Worm (Caenorhabditis elegans): ENCODE results near the gene Y44A6D.3.

Y44A6D.3 gene

DNA sequence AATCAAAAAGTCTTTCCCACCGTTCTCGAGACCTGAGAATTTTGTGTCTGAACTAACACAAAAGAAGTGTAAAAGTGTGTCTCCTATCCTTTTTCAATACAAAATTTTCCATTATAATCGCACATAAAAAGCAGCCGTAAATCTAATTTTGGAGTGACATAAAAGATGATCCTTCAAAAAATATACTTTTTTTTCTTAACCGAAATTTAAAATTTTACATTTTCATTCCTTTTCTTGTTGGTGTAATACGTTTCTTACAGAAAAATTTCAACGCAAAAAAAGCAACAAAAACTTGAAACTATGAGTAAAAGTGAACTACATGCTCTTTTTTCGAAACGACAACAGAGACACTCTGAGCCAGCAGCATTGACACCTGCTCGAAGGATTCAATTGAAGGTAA is 14.8 kb upstream of the Y44A6D.3 start, which contains the start of gene Y44A6D.6 (continued):
- TF ChIP-seq hif-1 (tag; optimal IDR thresholded peaks at IDR 0.05) (no peak), unc-130 (GFP tag; optimal IDR thresholded peaks at IDR 0.05) (no peak)

ce11 chrV:20803464-20803863 is 11.2 kb upstream of the Y44A6D.3 start:
- TF ChIP-seq Y105C5A.15 (GFP tag; IDR thresholded peaks at IDR 0.05) (peak; percentile 7; the same call in 1 of the 2 replicates), php-3 (GFP tag; IDR thresholded peaks at IDR 0.05) (0 out of 2 replicates have a peak, but pooled peaks have one; percentile 56), nhr-41 (GFP tag; IDR thresholded peaks at IDR 0.05) (peak; percentile 33; the same call in 1 of the 2 replicates), snpc-4 (tag; optimal IDR thresholded peaks at IDR 0.05) (peak; percentile 64)

- no peak for TF ChIP-seq ceh-82 (tag; optimal IDR thresholded peaks at IDR 0.05)
- TF ChIP-seq unc-62 (GFP tag; optimal IDR thresholded peaks at IDR 0.05 in 1 of 2) = no peak
- no peak for TF ChIP-seq unc-62 (tag; optimal IDR thresholded peaks at IDR 0.05)
- TF ChIP-seq hmg-1.1 (GFP tag; IDR thresholded peaks at IDR 0.05) = no peak
- no peak for TF ChIP-seq hlh-11 (tag; optimal IDR thresholded peaks at IDR 0.05)
- no peak for TF ChIP-seq Y105C5A.15 (GFP tag; IDR thresholded peaks at IDR 0.05)
- TF ChIP-seq lin-15B (tag; optimal IDR thresholded peaks at IDR 0.05) = no peak
- no peak for TF ChIP-seq tra-1 (GFP tag; IDR thresholded peaks at IDR 0.05)
- TF ChIP-seq nhr-41 (GFP tag; IDR thresholded peaks at IDR 0.05) = no peak
- TF ChIP-seq D1046.2 (GFP tag; IDR thresholded peaks at IDR 0.05) = no peak
- no peak for TF ChIP-seq mxl-2 (GFP tag; conservative IDR thresholded peaks at IDR 0.05)
- TF ChIP-seq zip-11 (GFP tag; IDR thresholded peaks at IDR 0.05) = no peak
- no peak for TF ChIP-seq ama-1 (optimal IDR thresholded peaks at IDR 0.05)
- no peak for TF ChIP-seq unc-130 (GFP tag; optimal IDR thresholded peaks at IDR 0.05)
- no peak for TF ChIP-seq F26F4.8 (GFP tag; conservative IDR thresholded peaks at IDR 0.05)
- TF ChIP-seq fkh-10 (GFP tag; optimal IDR thresholded peaks at IDR 0.05) = no peak
- no peak for TF ChIP-seq aly-2 (tag; optimal IDR thresholded peaks at IDR 0.05)
- TF ChIP-seq ztf-7 (tag; optimal IDR thresholded peaks at IDR 0.05) = no peak
- TF ChIP-seq nhr-48 (tag; optimal IDR thresholded peaks at IDR 0.05) = no peak
Observed at ce11 chrV:20802906-20803305, 10.7 kb upstream of the Y44A6D.3 start, which contains the start of gene Y44A6D.5. Gene Y44A6D.5, minus strand, starts transcription at chrV:20803006.

DNA sequence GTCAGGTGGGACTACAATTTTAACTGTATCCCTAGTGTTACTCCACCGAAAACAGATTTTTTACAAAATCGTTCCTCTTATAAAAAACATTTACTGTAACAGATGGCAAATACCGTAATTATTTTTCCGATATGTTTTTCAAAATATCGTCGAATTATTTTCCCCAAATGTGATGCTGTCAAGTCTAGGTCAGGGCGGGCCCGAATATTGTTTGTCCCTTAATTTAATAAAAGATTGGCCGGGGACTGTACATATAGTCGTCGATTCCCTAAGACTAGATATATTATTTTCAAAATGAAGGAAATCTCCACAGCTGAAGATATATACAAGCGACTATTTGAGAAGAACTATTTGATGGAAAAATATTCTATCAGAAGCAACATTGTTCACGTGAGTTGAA is 5.7 kb upstream of the Y44A6D.3 start, which contains the start of gene sdf-9:
sdf-9 (plus strand) TSS at position 301 of the 400 bp plus-strand sequence.
- no peak for TF ChIP-seq mxl-3 (GFP tag; optimal IDR thresholded peaks at IDR 0.05)
- no peak for TF ChIP-seq pha-4 (GFP tag; IDR thresholded peaks at IDR 0.05)
- TF ChIP-seq pha-4 (tag; optimal IDR thresholded peaks at IDR 0.05) = no peak
- TF ChIP-seq T26A8.4 (GFP tag; IDR thresholded peaks at IDR 0.05) = no peak
- TF ChIP-seq Y5F2A.4 (GFP tag; optimal IDR thresholded peaks at IDR 0.05) = no peak
- no peak for TF ChIP-seq daf-19 (GFP tag; conservative IDR thresholded peaks at IDR 0.05)
- no peak for TF ChIP-seq set-16 (GFP tag; IDR thresholded peaks at IDR 0.05)
- no peak for TF ChIP-seq zag-1 (tag; optimal IDR thresholded peaks at IDR 0.05)
- no peak for TF ChIP-seq madf-5 (GFP tag; IDR thresholded peaks at IDR 0.05)
- TF ChIP-seq Y75B8A.6 (GFP tag; IDR thresholded peaks at IDR 0.05) = no peak
- no peak for TF ChIP-seq ama-1 (optimal IDR thresholded peaks at IDR 0.05)
- no peak for TF ChIP-seq rbr-2 (tag; optimal IDR thresholded peaks at IDR 0.05)
- no peak for TF ChIP-seq zip-2 (tag; optimal IDR thresholded peaks at IDR 0.05)

ce11 chrV:20795374-20795773 is 3.2 kb upstream of the Y44A6D.3 start:
- TF ChIP-seq egl-43 (GFP tag; IDR thresholded peaks at IDR 0.05) = peak; percentile 58
- peak; percentile 63 for TF ChIP-seq set-16 (GFP tag; IDR thresholded peaks at IDR 0.05)

Data from whole organism, L4 larva.